Fruit fly (Drosophila melanogaster) whole organism, wandering third instar larva: ENCODE measurements around the gene Atat.

Source experiments
- Abd-B ChIP-seq: fragments of >200 bp; optimal IDR thresholded peaks from 2 replicates; lab custom pipeline; 2017; ENCODE audit warnings: missing biosample characterization, missing genetic modification characterization
- CG9705 ChIP-seq: fragments of 200-800 bp; sonication (Bioruptor generic); optimal IDR thresholded peaks from 2 replicates; lab custom pipeline; 2018; ENCODE audit warnings: missing biosample characterization, mild to moderate bottlenecking, missing genetic modification characterization
- CrebA ChIP-seq: fragments of 200-800 bp; sonication (Bioruptor generic); optimal IDR thresholded peaks from 2 replicates; lab custom pipeline; 2016; ENCODE audit warnings: missing biosample characterization, mild to moderate bottlenecking, missing genetic modification characterization, borderline replicate concordance
- Dfd ChIP-seq: fragments of >200 bp; optimal IDR thresholded peaks from 2 replicates; lab custom pipeline; 2017; ENCODE audit warnings: missing biosample characterization, missing genetic modification characterization
- Dif ChIP-seq: fragments of 200-275, 200-300 bp; sonication (Bioruptor generic); optimal IDR thresholded peaks from 2 replicates; lab custom pipeline; 2018; ENCODE audit warnings: missing biosample characterization, missing genetic modification characterization; ENCODE audit not compliant: partially characterized antibody
- GATAd ChIP-seq: sonication (Bioruptor generic); optimal IDR thresholded peaks from 2 replicates; lab custom pipeline; 2016; ENCODE audit warnings: missing biosample characterization, missing genetic modification characterization
- HLH106 ChIP-seq: fragments of 200-800 bp; optimal IDR thresholded peaks from 3 replicates; lab custom pipeline; 2019; ENCODE audit warnings: missing biosample characterization, mild to moderate bottlenecking, missing genetic modification characterization, moderate library complexity
- Hnf4 ChIP-seq: fragments of 200-800 bp; sonication (Bioruptor generic); optimal IDR thresholded peaks from 2 replicates; lab custom pipeline; 2016; ENCODE audit warnings: missing biosample characterization, mild to moderate bottlenecking, missing genetic modification characterization
- Hr78 ChIP-seq: fragments of >200 bp; optimal IDR thresholded peaks from 2 replicates; lab custom pipeline; 2017; ENCODE audit warnings: missing biosample characterization, missing genetic modification characterization
- Hr83 ChIP-seq: fragments of 200-300 bp; sonication (Bioruptor generic); optimal IDR thresholded peaks from 2 replicates; lab custom pipeline; 2016; ENCODE audit warnings: missing biosample characterization, mild to moderate bottlenecking, missing genetic modification characterization, moderate library complexity; ENCODE audit not compliant: poor library complexity, severe bottlenecking
- Jra ChIP-seq: sonication (Bioruptor generic); optimal IDR thresholded peaks from 2 replicates; lab custom pipeline; 2016; ENCODE audit warnings: missing biosample characterization, missing genetic modification characterization
- Mio ChIP-seq: sonication (Bioruptor generic); optimal IDR thresholded peaks from 2 replicates; lab custom pipeline; 2016; ENCODE audit warnings: missing biosample characterization, missing genetic modification characterization
- N ChIP-seq: fragments of >200 bp; optimal IDR thresholded peaks from 2 replicates; lab custom pipeline; 2018; ENCODE audit warnings: missing biosample characterization, missing external identifiers, missing genetic modification characterization
- OdsH ChIP-seq: fragments of 200-800 bp; sonication (Bioruptor generic); optimal IDR thresholded peaks from 2 replicates; lab custom pipeline; 2016; ENCODE audit warnings: missing biosample characterization, mild to moderate bottlenecking, missing genetic modification characterization
- Rel ChIP-seq, 2 experiments: fragments of 200-800 bp; sonication (Bioruptor generic) in 1 of 2; optimal IDR thresholded peaks; 2 replicates in 1 of 2; 3 replicates in 1 of 2; lab custom pipeline; 2016 to 2019; ENCODE audit warnings: mild to moderate bottlenecking in 2 of 2, missing biosample characterization in 2 of 2, missing genetic modification characterization in 2 of 2, moderate library complexity in 1 of 2
- Sp1 ChIP-seq: fragments of 200-800 bp; sonication (Bioruptor generic); optimal IDR thresholded peaks from 3 replicates; lab custom pipeline; 2019; ENCODE audit warnings: missing biosample characterization, mild to moderate bottlenecking, missing genetic modification characterization, moderate library complexity
- Vsx2 ChIP-seq: fragments of 200-300, 225-300 bp; sonication (Bioruptor generic); optimal IDR thresholded peaks from 2 replicates; lab custom pipeline; 2018; ENCODE audit warnings: missing biosample characterization, missing genetic modification characterization; ENCODE audit not compliant: partially characterized antibody
- br ChIP-seq: fragments of 200-800 bp; sonication (Bioruptor generic); optimal IDR thresholded peaks from 2 replicates; lab custom pipeline; 2016; ENCODE audit warnings: missing biosample characterization, missing genetic modification characterization
- brk ChIP-seq: fragments of 200-800 bp; sonication (Bioruptor generic); optimal IDR thresholded peaks from 2 replicates; lab custom pipeline; 2016; ENCODE audit warnings: missing biosample characterization, mild to moderate bottlenecking, missing genetic modification characterization
- dl ChIP-seq, 2 experiments: fragments of 175-275, 200-275 bp in 1 of 2; fragments of 200-275 bp in 1 of 2; sonication (Bioruptor generic); optimal IDR thresholded peaks; lab custom pipeline; 2018; ENCODE audit warnings: mild to moderate bottlenecking in 2 of 2, missing biosample characterization in 2 of 2, missing genetic modification characterization in 2 of 2, moderate library complexity in 2 of 2; ENCODE audit not compliant: partially characterized antibody in 2 of 2, insufficient read depth in 1 of 2
- dmrt93B ChIP-seq: fragments of 200-800 bp; sonication (Bioruptor generic); optimal IDR thresholded peaks from 2 replicates; lab custom pipeline; 2018; ENCODE audit warnings: missing biosample characterization, mild to moderate bottlenecking, missing genetic modification characterization
- dsf ChIP-seq: sonication (Bioruptor generic); optimal IDR thresholded peaks from 2 replicates; lab custom pipeline; 2016; ENCODE audit warnings: missing biosample characterization, missing genetic modification characterization, borderline replicate concordance
- ey ChIP-seq: fragments of 200-800 bp; sonication (Bioruptor generic); optimal IDR thresholded peaks from 2 replicates; lab custom pipeline; 2016; ENCODE audit warnings: missing biosample characterization, missing genetic modification characterization
- foxo ChIP-seq, 2 experiments: fragments of 200-800 bp; sonication (Bioruptor generic); optimal IDR thresholded peaks; 2 replicates in 1 of 2; 3 replicates in 1 of 2; lab custom pipeline; 2016 to 2017; ENCODE audit warnings: missing biosample characterization in 2 of 2, missing genetic modification characterization in 2 of 2
- fru ChIP-seq: fragments of 200-800 bp; sonication (Bioruptor generic); optimal IDR thresholded peaks from 3 replicates; lab custom pipeline; 2016; ENCODE audit warnings: missing biosample characterization, mild to moderate bottlenecking, missing genetic modification characterization
- h ChIP-seq: fragments of 200-800 bp; sonication (Bioruptor generic); optimal IDR thresholded peaks from 3 replicates; lab custom pipeline; 2016; ENCODE audit warnings: missing biosample characterization, mild to moderate bottlenecking, missing genetic modification characterization
- jim ChIP-seq: fragments of 175-275, 200-325 bp; sonication (Bioruptor generic); optimal IDR thresholded peaks from 2 replicates; lab custom pipeline; 2016; ENCODE audit warnings: missing biosample characterization, mild to moderate bottlenecking, missing genetic modification characterization
- lola ChIP-seq: fragments of >200 bp; optimal IDR thresholded peaks from 2 replicates; lab custom pipeline; 2017; ENCODE audit warnings: missing biosample characterization, missing genetic modification characterization
- pan ChIP-seq: fragments of >200 bp; optimal IDR thresholded peaks from 2 replicates; lab custom pipeline; 2017
- psq ChIP-seq: fragments of 200-800 bp; sonication (Bioruptor generic); optimal IDR thresholded peaks from 3 replicates; lab custom pipeline; 2017; ENCODE audit warnings: missing biosample characterization, mild to moderate bottlenecking, missing genetic modification characterization, moderate library complexity
- rgr ChIP-seq: fragments of 200-800 bp; sonication (Bioruptor generic); optimal IDR thresholded peaks from 3 replicates; lab custom pipeline; 2016; ENCODE audit warnings: missing biosample characterization, mild to moderate bottlenecking, missing genetic modification characterization
- sage ChIP-seq: fragments of 200-800 bp; sonication (Bioruptor generic); optimal IDR thresholded peaks from 2 replicates; lab custom pipeline; 2016; ENCODE audit warnings: missing biosample characterization, mild to moderate bottlenecking, missing genetic modification characterization
- sv ChIP-seq: fragments of 200-800 bp; sonication (Bioruptor generic); optimal IDR thresholded peaks from 3 replicates; lab custom pipeline; 2016; ENCODE audit warnings: missing biosample characterization, missing genetic modification characterization
- tai ChIP-seq: sonication (Bioruptor generic); optimal IDR thresholded peaks from 2 replicates; lab custom pipeline; 2016; ENCODE audit warnings: missing biosample characterization, missing genetic modification characterization
- usp ChIP-seq: fragments of >200 bp; optimal IDR thresholded peaks from 2 replicates; lab custom pipeline; 2017; ENCODE audit warnings: missing biosample characterization, missing genetic modification characterization
- woc ChIP-seq: sonication (Bioruptor generic); optimal IDR thresholded peaks from 2 replicates; lab custom pipeline; 2016; ENCODE audit warnings: missing biosample characterization, mild to moderate bottlenecking, missing genetic modification characterization

Atat gene

dm6 chr3L:9467267-9467666, 40.7 kb upstream of the Atat start:
- no peak for TF ChIP-seq usp
- no peak for TF ChIP-seq dmrt93B (GFP tag; lab: Kevin White, UChicago)
- TF ChIP-seq Rel (GFP tag; optimal IDR thresholded peaks at IDR 0.05; lab: Kevin White, UChicago): no peak
- TF ChIP-seq Rel (tag; optimal IDR thresholded peaks at IDR 0.05; lab: Kevin White, UChicago): no peak
- no peak for TF ChIP-seq sv (GFP tag; lab: Kevin White, UChicago)
- no peak for TF ChIP-seq jim
- no peak for TF ChIP-seq rgr (GFP tag; lab: Kevin White, UChicago)
- TF ChIP-seq Dif (GFP tag; lab: Kevin White, UChicago): no peak

- no peak for TF ChIP-seq lola
- TF ChIP-seq Dfd (GFP tag; lab: Kevin White, UChicago): no peak
- TF ChIP-seq Rel (GFP tag; optimal IDR thresholded peaks at IDR 0.05; lab: Kevin White, UChicago): no peak
- TF ChIP-seq Rel (tag; optimal IDR thresholded peaks at IDR 0.05; lab: Kevin White, UChicago): no peak
- TF ChIP-seq fru (GFP tag; lab: Kevin White, UChicago): peak; percentile 18
- no peak for TF ChIP-seq Hr83 (GFP tag; lab: Kevin White, UChicago)
- TF ChIP-seq, all 38 proteins: peak for 1
These were observed 40.0 kb upstream of the Atat start for dm6 chr3L:9466595-9466994.

dm6 chr3L:9465652-9466244, 39.2 kb upstream of the Atat start:
- TF ChIP-seq dsf (GFP tag; lab: Kevin White, UChicago): no peak
- no peak for TF ChIP-seq sage (GFP tag; lab: Kevin White, UChicago)
- TF ChIP-seq Sp1: no peak
- no peak for TF ChIP-seq HLH106 (tag; lab: Kevin White, UChicago)
- no peak for TF ChIP-seq Hnf4 (GFP tag; lab: Kevin White, UChicago)
- TF ChIP-seq h (GFP tag; lab: Kevin White, UChicago): no peak
- no peak for TF ChIP-seq psq (GFP tag; lab: Kevin White, UChicago)
- TF ChIP-seq br (GFP tag; lab: Kevin White, UChicago): no peak
- no peak for TF ChIP-seq OdsH (GFP tag; lab: Kevin White, UChicago)
- TF ChIP-seq foxo (GFP tag; optimal IDR thresholded peaks at IDR 0.05; lab: Kevin White, UChicago): no peak
- TF ChIP-seq rgr (GFP tag; lab: Kevin White, UChicago): no peak
- TF ChIP-seq Abd-B (GFP tag; lab: Kevin White, UChicago): no peak
- TF ChIP-seq sv (GFP tag; lab: Kevin White, UChicago): no peak

dm6 chr3L:9462794-9463193, 36.2 kb upstream of the Atat start:
- no peak for TF ChIP-seq Mio

- TF ChIP-seq dl (GFP tag; optimal IDR thresholded peaks at IDR 0.05; lab: Kevin White, UChicago; ENCODE audit: insufficient read depth in 1 of 2, partially characterized antibody in 2 of 2): no peak
- TF ChIP-seq pan (lab: Kevin White, UChicago): no peak
- TF ChIP-seq Vsx2: no peak
- TF ChIP-seq psq (GFP tag; lab: Kevin White, UChicago): peak; percentile 61
- peak; percentile 24 for TF ChIP-seq Jra (GFP tag; lab: Kevin White, UChicago)
- TF ChIP-seq Dif (GFP tag; lab: Kevin White, UChicago): no peak
- peak; percentile 89 for TF ChIP-seq h (GFP tag; lab: Kevin White, UChicago)
- TF ChIP-seq sv (GFP tag; lab: Kevin White, UChicago): peak; percentile 70
- TF ChIP-seq Mio: no peak
- peak; percentile 61 for TF ChIP-seq tai
- TF ChIP-seq CrebA (GFP tag; lab: Kevin White, UChicago): no peak
- TF ChIP-seq fru (GFP tag; lab: Kevin White, UChicago): peak; percentile 89
- TF ChIP-seq Hr78 (GFP tag; lab: Kevin White, UChicago): no peak
- TF ChIP-seq brk (GFP tag; lab: Kevin White, UChicago): peak; percentile 84
- TF ChIP-seq rgr (GFP tag; lab: Kevin White, UChicago): peak; percentile 73
- TF ChIP-seq HLH106 (tag; lab: Kevin White, UChicago): peak; percentile 88
- peak; percentile 0 to 86 for TF ChIP-seq foxo (GFP tag; optimal IDR thresholded peaks at IDR 0.05; lab: Kevin White, UChicago)
- no peak for TF ChIP-seq N (GFP tag; lab: Kevin White, UChicago)
- peak; percentile 82 for TF ChIP-seq sage (GFP tag; lab: Kevin White, UChicago)
- TF ChIP-seq Dfd (GFP tag; lab: Kevin White, UChicago): no peak
- TF ChIP-seq Hnf4 (GFP tag; lab: Kevin White, UChicago): peak; percentile 62
- TF ChIP-seq ey (GFP tag; lab: Kevin White, UChicago): peak; percentile 76
- peak; percentile 94 for TF ChIP-seq Sp1
- TF ChIP-seq Hr83 (GFP tag; lab: Kevin White, UChicago): no peak
- peak; percentile 79 for TF ChIP-seq dmrt93B (GFP tag; lab: Kevin White, UChicago)
- no peak for TF ChIP-seq Rel (GFP tag; optimal IDR thresholded peaks at IDR 0.05; lab: Kevin White, UChicago)
- peak; percentile 61 for TF ChIP-seq Rel (tag; optimal IDR thresholded peaks at IDR 0.05; lab: Kevin White, UChicago)
- no peak for TF ChIP-seq GATAd (GFP tag; lab: Kevin White, UChicago)
- TF ChIP-seq br (GFP tag; lab: Kevin White, UChicago): peak; percentile 83
- no peak for TF ChIP-seq Abd-B (GFP tag; lab: Kevin White, UChicago)
- peak; percentile 89 for TF ChIP-seq woc
- TF ChIP-seq lola: no peak
- peak; percentile 81 for TF ChIP-seq CG9705 (GFP tag; lab: Kevin White, UChicago)
- peak; percentile 78 for TF ChIP-seq OdsH (GFP tag; lab: Kevin White, UChicago)
- peak; percentile 26 for TF ChIP-seq dsf (GFP tag; lab: Kevin White, UChicago)
These were observed 35.8 kb upstream of the Atat start for dm6 chr3L:9462247-9462769.
